Worm (Caenorhabditis elegans): Measurements from ENCODE around the gene Y62H9A.8.

- no peak for TF ChIP-seq ama-1 (optimal IDR thresholded peaks at IDR 0.05)
- no peak for TF ChIP-seq hnd-1 (tag; optimal IDR thresholded peaks at IDR 0.05)
- no peak for TF ChIP-seq flt-1 (GFP tag; IDR thresholded peaks at IDR 0.05)
- no peak for TF ChIP-seq hmg-4 (GFP tag; optimal IDR thresholded peaks at IDR 0.05)
- no peak for TF ChIP-seq tra-4 (tag; optimal IDR thresholded peaks at IDR 0.05)
- no peak for TF ChIP-seq ceh-36 (tag; optimal IDR thresholded peaks at IDR 0.05)
Measured at ce11 chrX:11917994-11918393, 25.8 kb upstream of the Y62H9A.8 start, which contains the start of gene Y62H9A.16.
